Worm (Caenorhabditis elegans) whole organism, mixed stage, embryonic: Measurements from ENCODE around the gene fbxc-32.
"Not testable (repeated sequence)": the region's sequence is repeated elsewhere in the genome, so short reads cannot be mapped to it uniquely, and the experiment has no call there.

ENCODE experiments used
- ces-1 ChIP-seq: fragments of 150-350 bp; optimal IDR thresholded peaks from 2 replicates; lab custom pipeline; 2014; ENCODE audit warnings: missing biosample characterization, missing genetic modification reagents, missing genetic modification characterization
- cnd-1 ChIP-seq: fragments of 200-800 bp; sonication (Bioruptor generic); optimal IDR thresholded peaks from 2 replicates; lab custom pipeline; 2018; ENCODE audit warnings: mild to moderate bottlenecking, missing genetic modification characterization, missing compliant biosample characterization
- drap-1 ChIP-seq: fragments of 200-800 bp; sonication (Bioruptor generic); optimal IDR thresholded peaks from 3 replicates; lab custom pipeline; 2018; ENCODE audit warnings: mild to moderate bottlenecking, missing genetic modification characterization, missing compliant biosample characterization
- elt-3 ChIP-seq: fragments of 150-350 bp; optimal IDR thresholded peaks from 2 replicates; lab custom pipeline; 2014; ENCODE audit warnings: missing biosample characterization, missing genetic modification characterization
- hlh-1 ChIP-seq: fragments of 150-350 bp; optimal IDR thresholded peaks from 2 replicates; lab custom pipeline; 2014; ENCODE audit warnings: missing biosample characterization, missing genetic modification reagents, missing genetic modification characterization
- lin-13 ChIP-seq: fragments of 150-350 bp; optimal IDR thresholded peaks from 2 replicates; lab custom pipeline; 2014; ENCODE audit warnings: missing biosample characterization, missing genetic modification characterization
- lin-32 ChIP-seq: fragments of 200-800 bp; sonication (Bioruptor generic); optimal IDR thresholded peaks from 2 replicates; lab custom pipeline; 2018; ENCODE audit warnings: mild to moderate bottlenecking, missing genetic modification characterization, missing compliant biosample characterization
- mep-1 ChIP-seq: fragments of 150-350 bp; optimal IDR thresholded peaks from 2 replicates; lab custom pipeline; 2017; ENCODE audit warnings: missing biosample characterization, missing genetic modification reagents, missing genetic modification characterization, inconsistent platforms
- nhr-28 ChIP-seq: fragments of 150-350 bp; optimal IDR thresholded peaks from 2 replicates; lab custom pipeline; 2014; ENCODE audit warnings: missing biosample characterization, missing genetic modification characterization
- snpc-4 ChIP-seq: fragments of 150-350 bp; optimal IDR thresholded peaks from 2 replicates; lab custom pipeline; 2014; ENCODE audit warnings: missing biosample characterization, missing genetic modification characterization
- unc-120 ChIP-seq: sonication (generic microtip); optimal IDR thresholded peaks from 2 replicates; lab custom pipeline; 2017; ENCODE audit warnings: missing genetic modification characterization, missing compliant biosample characterization; ENCODE audit not compliant: poor library complexity, severe bottlenecking
- unc-39 ChIP-seq: fragments of 150-350 bp; optimal IDR thresholded peaks from 2 replicates; lab custom pipeline; 2014; ENCODE audit warnings: missing biosample characterization, missing genetic modification characterization
- unc-62 ChIP-seq: fragments of 150-350 bp; optimal IDR thresholded peaks from 2 replicates; lab custom pipeline; 2014; ENCODE audit warnings: missing biosample characterization, missing genetic modification reagents, missing genetic modification characterization

- TF ChIP-seq unc-39 (tag; lab: Kevin White, UChicago); drap-1 (GFP tag; lab: Kevin White, UChicago); unc-120 (tag; lab: Kevin White, UChicago); ces-1; elt-3 (tag; lab: Kevin White, UChicago); lin-13 (tag; lab: Kevin White, UChicago); lin-32 (GFP tag; lab: Kevin White, UChicago); cnd-1 (tag; lab: Kevin White, UChicago); snpc-4 (tag; lab: Kevin White, UChicago); unc-62 (GFP tag; lab: Kevin White, UChicago); nhr-28 (tag; lab: Kevin White, UChicago); hlh-1 (tag; lab: Kevin White, UChicago); mep-1: not testable (repeated sequence)
Observed at ce11 chrII:968106-968505, 20.1 kb upstream of the fbxc-32 start, which contains the start of gene C32B5.6.
